Worm (Caenorhabditis elegans) whole organism, L2 larva: ENCODE measurements around the gene cyp-34A1.

Experiments
- aly-2 ChIP-seq: fragments of 150-350 bp; optimal IDR thresholded peaks from 2 replicates; lab custom pipeline; 2014; ENCODE audit warnings: missing biosample characterization, missing genetic modification characterization
- egl-27 ChIP-seq: sonication (generic microtip); optimal IDR thresholded peaks from 3 replicates; lab custom pipeline; 2017; ENCODE audit warnings: missing biosample characterization, missing genetic modification reagents, missing genetic modification characterization
- nhr-11 ChIP-seq: fragments of 150-350 bp; optimal IDR thresholded peaks from 2 replicates; lab custom pipeline; 2014; ENCODE audit warnings: missing biosample characterization, missing genetic modification characterization

ce11 chrV:15306745-15307144 is 19.0 kb upstream of the cyp-34A1 start, which contains the start of gene T26H8.4:
- TF ChIP-seq nhr-11 (tag; lab: Kevin White, UChicago) (no peak), aly-2 (tag; lab: Kevin White, UChicago) (no peak), egl-27 (tag; lab: Kevin White, UChicago) (no peak)
